Worm (Caenorhabditis elegans) whole organism, L3 larva: Measurements from ENCODE around the gene F07F6.4.

Experiments used
- R02D3.7 ChIP-seq: fragments of 150-350 bp; optimal IDR thresholded peaks from 2 replicates; lab custom pipeline; 2014; ENCODE audit warnings: missing biosample characterization, missing genetic modification characterization
- ZK546.5 ChIP-seq: sonication (generic microtip); optimal IDR thresholded peaks from 2 replicates; lab custom pipeline; 2017; ENCODE audit warnings: missing biosample characterization, missing genetic modification characterization
- aly-2 ChIP-seq: fragments of 150-350 bp; optimal IDR thresholded peaks from 2 replicates; lab custom pipeline; 2014; ENCODE audit warnings: missing biosample characterization, missing genetic modification characterization
- ceh-16 ChIP-seq: sonication (generic microtip); optimal IDR thresholded peaks from 2 replicates; lab custom pipeline; 2017; ENCODE audit warnings: missing biosample characterization, missing genetic modification characterization
- ceh-28 ChIP-seq: fragments of 150-350 bp; optimal IDR thresholded peaks from 2 replicates; lab custom pipeline; 2014; ENCODE audit warnings: missing biosample characterization, missing genetic modification reagents, missing genetic modification characterization
- ceh-82 ChIP-seq: fragments of 150-350 bp; optimal IDR thresholded peaks from 2 replicates; lab custom pipeline; 2014; ENCODE audit warnings: missing biosample characterization, missing genetic modification characterization
- ceh-9 ChIP-seq: sonication (generic microtip); optimal IDR thresholded peaks from 2 replicates; lab custom pipeline; 2018; ENCODE audit warnings: missing biosample characterization, missing genetic modification characterization
- daf-12 ChIP-seq: fragments of 150-350 bp; optimal IDR thresholded peaks from 2 replicates; lab custom pipeline; 2014; ENCODE audit warnings: missing biosample characterization, missing genetic modification reagents, missing genetic modification characterization
- egl-27 ChIP-seq: sonication (generic microtip); optimal IDR thresholded peaks from 4 replicates; lab custom pipeline; 2017; ENCODE audit warnings: missing biosample characterization, missing genetic modification reagents, missing genetic modification characterization
- elt-1 ChIP-seq: fragments of 150-350 bp; optimal IDR thresholded peaks from 2 replicates; lab custom pipeline; 2014; ENCODE audit warnings: missing biosample characterization, missing genetic modification characterization
- elt-2 ChIP-seq: sonication (generic microtip); optimal IDR thresholded peaks from 2 replicates; lab custom pipeline; 2016; ENCODE audit warnings: missing genetic modification reagents, mild to moderate bottlenecking, missing genetic modification characterization, missing compliant biosample characterization
- elt-3 ChIP-seq, 3 experiments: fragments of 150-350 bp in 1 of 3; sonication (generic microtip) in 2 of 3; optimal IDR thresholded peaks; 2 replicates in 2 of 3; 4 replicates in 1 of 3; lab custom pipeline; 2014 to 2017; ENCODE audit warnings: missing biosample characterization in 3 of 3, missing genetic modification characterization in 3 of 3
- eor-1 ChIP-seq, 2 experiments: fragments of 150-350 bp; optimal IDR thresholded peaks; 2 replicates each; lab custom pipeline; 2014 to 2018; ENCODE audit warnings: missing biosample characterization in 2 of 2, missing genetic modification characterization in 2 of 2
- fkh-2 ChIP-seq: fragments of 150-350 bp; optimal IDR thresholded peaks from 2 replicates; lab custom pipeline; 2014; ENCODE audit warnings: missing biosample characterization, missing genetic modification reagents, missing genetic modification characterization
- fos-1 ChIP-seq: fragments of 150-350 bp; optimal IDR thresholded peaks from 2 replicates; lab custom pipeline; 2014; ENCODE audit warnings: missing biosample characterization, missing genetic modification characterization
- jun-1 ChIP-seq: fragments of 150-350 bp; optimal IDR thresholded peaks from 2 replicates; lab custom pipeline; 2014; ENCODE audit warnings: missing biosample characterization, missing genetic modification reagents, missing genetic modification characterization
- lin-15B ChIP-seq: fragments of 150-350 bp; optimal IDR thresholded peaks from 2 replicates; lab custom pipeline; 2014; ENCODE audit warnings: missing biosample characterization, missing genetic modification characterization
- lin-39 ChIP-seq: fragments of 150-350 bp; optimal IDR thresholded peaks from 2 replicates; lab custom pipeline; 2018; ENCODE audit warnings: missing biosample characterization, missing genetic modification reagents, missing genetic modification characterization
- lsy-12 ChIP-seq: sonication (generic microtip); optimal IDR thresholded peaks from 2 replicates; lab custom pipeline; 2016; ENCODE audit warnings: mild to moderate bottlenecking, missing genetic modification characterization, missing compliant biosample characterization
- mdl-1 ChIP-seq: fragments of 150-350 bp; optimal IDR thresholded peaks from 2 replicates; lab custom pipeline; 2014; ENCODE audit warnings: missing biosample characterization, missing genetic modification characterization
- mml-1 ChIP-seq: fragments of 150-350 bp; sonication (generic microtip); optimal IDR thresholded peaks from 3 replicates; lab custom pipeline; 2014; ENCODE audit warnings: missing biosample characterization, missing genetic modification characterization
- nfya-1 ChIP-seq: sonication (generic microtip); optimal IDR thresholded peaks from 2 replicates; lab custom pipeline; 2017; ENCODE audit warnings: missing genetic modification characterization, mild to moderate bottlenecking, missing compliant biosample characterization, antibody characterized with exemption, moderate library complexity; ENCODE audit not compliant: insufficient read depth
- nhr-23 ChIP-seq: fragments of 150-350 bp; optimal IDR thresholded peaks from 2 replicates; lab custom pipeline; 2014; ENCODE audit warnings: missing biosample characterization, missing genetic modification reagents, missing genetic modification characterization
- nhr-237 ChIP-seq: fragments of 150-350 bp; optimal IDR thresholded peaks from 2 replicates; lab custom pipeline; 2014; ENCODE audit warnings: missing biosample characterization, missing genetic modification characterization
- nhr-25 ChIP-seq: sonication (generic microtip); optimal IDR thresholded peaks from 2 replicates; lab custom pipeline; 2017; ENCODE audit warnings: missing biosample characterization, missing genetic modification characterization
- nhr-28 ChIP-seq: fragments of 150-350 bp; optimal IDR thresholded peaks from 2 replicates; lab custom pipeline; 2014; ENCODE audit warnings: missing biosample characterization, missing genetic modification characterization
- nhr-43 ChIP-seq: sonication (generic microtip); optimal IDR thresholded peaks from 2 replicates; lab custom pipeline; 2016; ENCODE audit warnings: mild to moderate bottlenecking, missing genetic modification characterization, missing compliant biosample characterization; ENCODE audit not compliant: poor library complexity, severe bottlenecking
- nhr-67 ChIP-seq: fragments of 150-350 bp; optimal IDR thresholded peaks from 2 replicates; lab custom pipeline; 2014; ENCODE audit warnings: missing biosample characterization, missing genetic modification characterization
- nhr-76 ChIP-seq: fragments of 150-350 bp; sonication (generic microtip); optimal IDR thresholded peaks from 5 replicates; lab custom pipeline; 2014; ENCODE audit warnings: missing biosample characterization, missing genetic modification characterization
- pha-4 ChIP-seq: fragments of 150-350 bp; optimal IDR thresholded peaks from 2 replicates; lab custom pipeline; 2014; ENCODE audit warnings: missing biosample characterization, missing genetic modification reagents, missing genetic modification characterization
- pqm-1 ChIP-seq: fragments of 150-350 bp; optimal IDR thresholded peaks from 2 replicates; lab custom pipeline; 2017; ENCODE audit warnings: missing biosample characterization, missing genetic modification characterization, inconsistent platforms
- skn-1 ChIP-seq: fragments of 150-350 bp; optimal IDR thresholded peaks from 2 replicates; lab custom pipeline; 2014; ENCODE audit warnings: missing biosample characterization, missing genetic modification characterization
- tbx-2 ChIP-seq: sonication (generic microtip); optimal IDR thresholded peaks from 2 replicates; lab custom pipeline; 2016; ENCODE audit warnings: mild to moderate bottlenecking, missing genetic modification characterization, missing compliant biosample characterization
- ztf-11 ChIP-seq: fragments of 150-350 bp; optimal IDR thresholded peaks from 2 replicates; lab custom pipeline; 2014; ENCODE audit warnings: missing biosample characterization, missing genetic modification characterization

F07F6.4 gene

ce11 chrII:5414040-5414439 is 15.3 kb downstream of the F07F6.4 start, which contains the start of the genes EEED8.14 and EEED8.3:
EEED8.14 (minus strand) TSS chrII:5414052.
EEED8.3 (plus strand) TSS chrII:5414276.
- no peak for TF ChIP-seq nhr-43 (tag; lab: Kevin White, UChicago)
- no peak for TF ChIP-seq ceh-82 (tag; lab: Kevin White, UChicago)
- TF ChIP-seq pqm-1 (tag; lab: Kevin White, UChicago) = no peak
- no peak for TF ChIP-seq nhr-25
- TF ChIP-seq elt-3 (tag; optimal IDR thresholded peaks at IDR 0.05; lab: Kevin White, UChicago) = no peak
- no peak for TF ChIP-seq lsy-12 (tag; lab: Kevin White, UChicago)
- no peak for TF ChIP-seq nhr-237 (tag; lab: Kevin White, UChicago)
- TF ChIP-seq eor-1 (tag; optimal IDR thresholded peaks at IDR 0.05; lab: Kevin White, UChicago) = no peak
- TF ChIP-seq fos-1 (tag; lab: Kevin White, UChicago) = no peak
- no peak for TF ChIP-seq egl-27 (tag; lab: Kevin White, UChicago)
- TF ChIP-seq lin-39 (tag; lab: Kevin White, UChicago) = no peak
- TF ChIP-seq, all 47 proteins: peak for 0

ce11 chrII:5412467-5412866 is 16.9 kb downstream of the F07F6.4 start, which contains the start of the genes EEED8.13 and EEED8.18:
EEED8.13 (minus strand) TSS chrII:5412567.
EEED8.18 (minus strand) TSS chrII:5412610.
- no peak for TF ChIP-seq nhr-237 (tag; lab: Kevin White, UChicago)
- TF ChIP-seq ZK546.5 (tag; lab: Kevin White, UChicago) = no peak

ce11 chrII:5408924-5409323 is 20.4 kb downstream of the F07F6.4 start, which contains the start of the genes EEED8.12 and EEED8.4:
EEED8.12 (minus strand) TSS chrII:5409024.
EEED8.4 (plus strand) TSS chrII:5409319.
- TF ChIP-seq aly-2 (no peak), mml-1 (no peak), nhr-237 (tag; lab: Kevin White, UChicago) (no peak), pqm-1 (tag; lab: Kevin White, UChicago) (no peak), ceh-16 (no peak), tbx-2 (tag; lab: Kevin White, UChicago) (no peak), lsy-12 (tag; lab: Kevin White, UChicago) (no peak), nhr-67 (no peak), elt-2 (tag; lab: Kevin White, UChicago) (no peak), pha-4 (tag; lab: Kevin White, UChicago) (no peak), daf-12 (tag; lab: Kevin White, UChicago) (no peak), fkh-2 (tag; lab: Kevin White, UChicago) (no peak), nfya-1 (tag; lab: Kevin White, UChicago) (no peak), egl-27 (tag; lab: Kevin White, UChicago) (no peak), elt-3 (tag; optimal IDR thresholded peaks at IDR 0.05; lab: Kevin White, UChicago) (no peak), ceh-9 (tag; lab: Kevin White, UChicago) (no peak)

ce11 chrII:5407548-5407947 is 21.8 kb downstream of the F07F6.4 start, which contains the start of gene clec-141:
clec-141 (minus strand) TSS chrII:5407648.
- TF ChIP-seq elt-1 (tag; lab: Kevin White, UChicago) (no peak), R02D3.7 (tag; lab: Kevin White, UChicago) (no peak), ceh-82 (tag; lab: Kevin White, UChicago) (no peak), nhr-25 (no peak), skn-1 (tag; lab: Kevin White, UChicago) (no peak), nhr-237 (tag; lab: Kevin White, UChicago) (no peak), nhr-28 (tag; lab: Kevin White, UChicago) (no peak), ztf-11 (tag; lab: Kevin White, UChicago) (no peak), nhr-23 (tag; lab: Kevin White, UChicago) (no peak), eor-1 (tag; optimal IDR thresholded peaks at IDR 0.05; lab: Kevin White, UChicago) (no peak), jun-1 (tag; lab: Kevin White, UChicago) (no peak), lin-39 (tag; lab: Kevin White, UChicago) (no peak), nhr-76 (tag; lab: Kevin White, UChicago) (no peak), mdl-1 (tag; lab: Kevin White, UChicago) (no peak), ZK546.5 (tag; lab: Kevin White, UChicago) (no peak), nfya-1 (tag; lab: Kevin White, UChicago) (no peak), lin-15B (tag; lab: Kevin White, UChicago) (no peak), fkh-2 (tag; lab: Kevin White, UChicago) (no peak), ceh-28 (tag; lab: Kevin White, UChicago) (no peak)
